Fruit fly (Drosophila melanogaster) whole organism, embryonic: ENCODE results near the gene Dsp1.

ENCODE experiments used
- ATbp ChIP-seq: fragments of 200-800 bp; sonication (Bioruptor generic); optimal IDR thresholded peaks from 2 replicates; lab custom pipeline; 2017; ENCODE audit warnings: missing biosample characterization, mild to moderate bottlenecking, missing genetic modification characterization, missing genetic modification reagents
- CG10321 ChIP-seq: fragments of 200-800 bp; sonication (Bioruptor generic); IDR thresholded peaks from 2 replicates; pipeline ENCODE4 v1.3.6; 2022; ENCODE audit warnings: missing biosample characterization, missing genetic modification characterization
- CG10462 ChIP-seq: fragments of 200-800 bp; sonication (Bioruptor generic); optimal IDR thresholded peaks from 2 replicates; lab custom pipeline; 2016; ENCODE audit warnings: missing biosample characterization, missing genetic modification characterization
- CG11723 ChIP-seq: fragments of 200-800 bp; sonication (Bioruptor generic); optimal IDR thresholded peaks from 2 replicates; lab custom pipeline; 2017; ENCODE audit warnings: missing biosample characterization, mild to moderate bottlenecking, missing genetic modification characterization
- CG12104 ChIP-seq: fragments of 200-800 bp; sonication (Bioruptor generic); optimal IDR thresholded peaks from 3 replicates; lab custom pipeline; 2016; ENCODE audit warnings: missing biosample characterization, missing genetic modification characterization
- CG12219 ChIP-seq: fragments of 200-800 bp; sonication (Bioruptor generic); optimal IDR thresholded peaks from 3 replicates; lab custom pipeline; 2018; ENCODE audit warnings: missing biosample characterization, mild to moderate bottlenecking, missing genetic modification characterization
- CG12659 ChIP-seq: fragments of 200-800 bp; sonication (Bioruptor generic); optimal IDR thresholded peaks from 3 replicates; lab custom pipeline; 2017; ENCODE audit warnings: mild to moderate bottlenecking, missing biosample characterization, missing genetic modification reagents, missing genetic modification characterization
- CG13424 ChIP-seq: fragments of 200-800 bp; sonication (Bioruptor generic); optimal IDR thresholded peaks from 2 replicates; lab custom pipeline; 2019; ENCODE audit warnings: missing biosample characterization, mild to moderate bottlenecking, missing genetic modification characterization, moderate library complexity
- CG15601 ChIP-seq: fragments of 200-800 bp; sonication (Bioruptor generic); optimal IDR thresholded peaks from 3 replicates; lab custom pipeline; 2019; ENCODE audit warnings: missing biosample characterization, mild to moderate bottlenecking, missing genetic modification characterization, moderate library complexity
- CG1603 ChIP-seq: fragments of 200-800 bp; sonication (Bioruptor generic); optimal IDR thresholded peaks from 2 replicates; lab custom pipeline; 2019; ENCODE audit warnings: missing biosample characterization, mild to moderate bottlenecking, missing genetic modification characterization, moderate library complexity
- CG2116 ChIP-seq: fragments of 200-800 bp; sonication (Bioruptor generic); optimal IDR thresholded peaks from 3 replicates; lab custom pipeline; 2018; ENCODE audit warnings: missing biosample characterization, mild to moderate bottlenecking, missing genetic modification characterization
- CG2120 ChIP-seq: fragments of 200-800 bp; sonication (Bioruptor generic); optimal IDR thresholded peaks from 3 replicates; lab custom pipeline; 2016; ENCODE audit warnings: missing biosample characterization, missing genetic modification characterization
- CG31388 ChIP-seq: fragments of 200-800 bp; sonication (Bioruptor generic); optimal IDR thresholded peaks from 2 replicates; lab custom pipeline; 2016; ENCODE audit warnings: missing biosample characterization, missing genetic modification characterization
- CG33557 ChIP-seq: fragments of 200-800 bp; sonication (Bioruptor generic); optimal IDR thresholded peaks from 2 replicates; lab custom pipeline; 2019; ENCODE audit warnings: missing biosample characterization, mild to moderate bottlenecking, missing genetic modification characterization, moderate library complexity
- CG34224 ChIP-seq: fragments of 200-800 bp; sonication (Bioruptor generic); IDR thresholded peaks from 3 replicates; pipeline ENCODE4 v1.3.6; 2022; ENCODE audit warnings: missing biosample characterization, missing genetic modification characterization; ENCODE audit not compliant: partially characterized antibody
- CG4617 ChIP-seq: fragments of 200-800 bp; sonication (Bioruptor generic); optimal IDR thresholded peaks from 3 replicates; lab custom pipeline; 2016; ENCODE audit warnings: missing biosample characterization, missing genetic modification characterization, borderline replicate concordance
- CG5245 ChIP-seq: fragments of 200-800 bp; sonication (Bioruptor generic); optimal IDR thresholded peaks from 3 replicates; lab custom pipeline; 2016; ENCODE audit warnings: missing biosample characterization, missing genetic modification characterization
- CG6272 ChIP-seq: fragments of 200-800 bp; sonication (Bioruptor generic); IDR thresholded peaks from 2 replicates; pipeline ENCODE4 v1.3.6; 2022; ENCODE audit warnings: missing biosample characterization, missing genetic modification characterization
- CG6854 ChIP-seq: fragments of 200-800 bp; sonication (Bioruptor generic); optimal IDR thresholded peaks from 3 replicates; lab custom pipeline; 2017; ENCODE audit warnings: missing biosample characterization, mild to moderate bottlenecking, missing genetic modification characterization
- CG8388 ChIP-seq: fragments of 200-800 bp; sonication (Bioruptor generic); optimal IDR thresholded peaks from 2 replicates; lab custom pipeline; 2019; ENCODE audit warnings: missing biosample characterization, mild to moderate bottlenecking, missing genetic modification characterization, moderate library complexity
- CG8924 ChIP-seq: fragments of 200-800 bp; optimal IDR thresholded peaks from 3 replicates; lab custom pipeline; 2019; ENCODE audit warnings: missing biosample characterization, mild to moderate bottlenecking, missing genetic modification characterization, moderate library complexity
- CG9437 ChIP-seq: fragments of 200-800 bp; sonication (Bioruptor generic); optimal IDR thresholded peaks from 2 replicates; lab custom pipeline; 2018; ENCODE audit warnings: missing biosample characterization, mild to moderate bottlenecking, missing genetic modification characterization
- CG9797 ChIP-seq: fragments of 200-800 bp; sonication (Bioruptor generic); optimal IDR thresholded peaks from 3 replicates; lab custom pipeline; 2018; ENCODE audit warnings: missing biosample characterization, mild to moderate bottlenecking, missing genetic modification characterization
- D19A ChIP-seq: fragments of 200-800 bp; optimal IDR thresholded peaks from 3 replicates; lab custom pipeline; 2019; ENCODE audit warnings: missing biosample characterization, mild to moderate bottlenecking, missing genetic modification characterization, moderate library complexity
- H15 ChIP-seq: fragments of 200-800 bp; sonication (Bioruptor generic); IDR thresholded peaks from 3 replicates; pipeline ENCODE4 v1.3.6; 2022; ENCODE audit warnings: missing biosample characterization, missing genetic modification characterization
- HLH4C ChIP-seq: fragments of 200-800 bp; sonication (Bioruptor generic); IDR thresholded peaks from 3 replicates; pipeline ENCODE4 v1.3.6; 2022; ENCODE audit warnings: missing biosample characterization, missing genetic modification characterization; ENCODE audit not compliant: partially characterized antibody
- Lpt ChIP-seq: fragments of >200 bp; optimal IDR thresholded peaks from 2 replicates; lab custom pipeline; 2018; ENCODE audit warnings: missing biosample characterization, missing genetic modification characterization
- Opbp ChIP-seq: fragments of 200-800 bp; sonication (Bioruptor generic); IDR thresholded peaks from 3 replicates; pipeline ENCODE4 v1.3.6; 2022; ENCODE audit warnings: missing biosample characterization, missing genetic modification characterization; ENCODE audit not compliant: partially characterized antibody
- Optix ChIP-seq: fragments of 200-800 bp; sonication (Bioruptor generic); IDR thresholded peaks from 3 replicates; pipeline ENCODE4 v1.3.6; 2022; ENCODE audit warnings: missing biosample characterization, missing genetic modification characterization
- Scr ChIP-seq: fragments of 200-800 bp; sonication (Bioruptor generic); IDR thresholded peaks from 2 replicates; pipeline ENCODE4 v1.3.6; 2022; ENCODE audit warnings: missing biosample characterization, missing genetic modification characterization; ENCODE audit not compliant: partially characterized antibody
- Xrp1 ChIP-seq: fragments of 200-800 bp; sonication (Bioruptor generic); IDR thresholded peaks from 2 replicates; pipeline ENCODE4 v1.3.6; 2022; ENCODE audit warnings: missing biosample characterization, missing genetic modification characterization
- ab ChIP-seq: fragments of 200-800 bp; sonication (Bioruptor generic); optimal IDR thresholded peaks from 2 replicates; lab custom pipeline; 2016; ENCODE audit warnings: missing biosample characterization, missing genetic modification characterization
- az2 ChIP-seq: fragments of 200-800 bp; sonication (Bioruptor generic); optimal IDR thresholded peaks from 3 replicates; lab custom pipeline; 2016; ENCODE audit warnings: missing biosample characterization, missing genetic modification characterization
- cg ChIP-seq: fragments of 200-800 bp; sonication (Bioruptor generic); optimal IDR thresholded peaks from 3 replicates; lab custom pipeline; 2019; ENCODE audit warnings: missing biosample characterization, mild to moderate bottlenecking, missing genetic modification characterization, moderate library complexity
- chinmo ChIP-seq: fragments of 200-800 bp; sonication (Bioruptor generic); IDR thresholded peaks from 4 replicates; pipeline ENCODE4 v1.3.6; 2022; ENCODE audit warnings: missing biosample characterization, missing genetic modification characterization; ENCODE audit not compliant: partially characterized antibody
- ewg ChIP-seq: fragments of 200-800 bp; sonication (Bioruptor generic); optimal IDR thresholded peaks from 3 replicates; lab custom pipeline; 2017; ENCODE audit warnings: mild to moderate bottlenecking, missing biosample characterization, missing genetic modification reagents, missing genetic modification characterization
- fd3F ChIP-seq: fragments of 200-800 bp; sonication (Bioruptor generic); optimal IDR thresholded peaks from 2 replicates; lab custom pipeline; 2018; ENCODE audit warnings: missing biosample characterization, mild to moderate bottlenecking, missing genetic modification characterization, moderate library complexity
- gem ChIP-seq: fragments of 200-800 bp; sonication (Bioruptor generic); optimal IDR thresholded peaks from 2 replicates; lab custom pipeline; 2019; ENCODE audit warnings: missing biosample characterization, mild to moderate bottlenecking, missing genetic modification characterization, moderate library complexity
- pfk ChIP-seq: fragments of 200-800 bp; sonication (Bioruptor generic); optimal IDR thresholded peaks from 2 replicates; lab custom pipeline; 2018; ENCODE audit warnings: missing biosample characterization, mild to moderate bottlenecking, missing genetic modification characterization, moderate library complexity
- prd ChIP-seq, 3 experiments: fragments of >200 bp in 2 of 3; fragments of 200-800 bp in 1 of 3; sonication (Bioruptor generic) in 1 of 3; optimal IDR thresholded peaks in 2 of 3; IDR thresholded peaks in 1 of 3; 2 replicates in 2 of 3; 3 replicates in 1 of 3; pipeline versions ENCODE4 v1.3.6 to Lab custom; 2017 to 2022; ENCODE audit warnings: missing biosample characterization in 1 of 3, missing genetic modification characterization in 1 of 3
- pros ChIP-seq: fragments of 200-800 bp; sonication (Bioruptor generic); optimal IDR thresholded peaks from 3 replicates; lab custom pipeline; 2019; ENCODE audit warnings: missing biosample characterization, mild to moderate bottlenecking, missing genetic modification characterization, moderate library complexity
- row ChIP-seq: fragments of 200-800 bp; sonication (Bioruptor generic); IDR thresholded peaks from 3 replicates; pipeline ENCODE4 v1.3.6; 2022; ENCODE audit warnings: missing biosample characterization, missing genetic modification characterization
- sc ChIP-seq, 3 experiments: fragments of >200 bp in 2 of 3; fragments of 200-800 bp in 1 of 3; sonication (Bioruptor generic) in 1 of 3; optimal IDR thresholded peaks; 2 replicates in 2 of 3; 3 replicates in 1 of 3; lab custom pipeline; 2017; ENCODE audit warnings: mild to moderate bottlenecking in 1 of 3, missing biosample characterization in 1 of 3, missing genetic modification characterization in 1 of 3, missing genetic modification reagents in 1 of 3
- shn ChIP-seq: fragments of 200-800 bp; sonication (Bioruptor generic); optimal IDR thresholded peaks from 3 replicates; lab custom pipeline; 2016; ENCODE audit warnings: missing biosample characterization, missing genetic modification characterization
- sima ChIP-seq: fragments of 200-800 bp; sonication (Bioruptor generic); optimal IDR thresholded peaks from 2 replicates; lab custom pipeline; 2016; ENCODE audit warnings: missing biosample characterization, missing genetic modification characterization
- ssp ChIP-seq: fragments of 200-800 bp; sonication (Bioruptor generic); IDR thresholded peaks from 2 replicates; pipeline ENCODE4 v1.3.6; 2022; ENCODE audit warnings: missing biosample characterization, missing genetic modification characterization
- stwl ChIP-seq: fragments of 200-800 bp; sonication (Bioruptor generic); optimal IDR thresholded peaks from 3 replicates; lab custom pipeline; 2018; ENCODE audit warnings: missing biosample characterization, mild to moderate bottlenecking, missing genetic modification characterization, moderate library complexity
- trem ChIP-seq: fragments of 200-800 bp; optimal IDR thresholded peaks from 3 replicates; lab custom pipeline; 2019; ENCODE audit warnings: missing biosample characterization, mild to moderate bottlenecking, missing genetic modification characterization, moderate library complexity
- twi ChIP-seq: fragments of 200-800 bp; optimal IDR thresholded peaks from 2 replicates; lab custom pipeline; 2019; ENCODE audit warnings: missing biosample characterization, mild to moderate bottlenecking, missing genetic modification characterization, moderate library complexity
- yki ChIP-seq: fragments of >200 bp; optimal IDR thresholded peaks from 3 replicates; lab custom pipeline; 2018

Gene Dsp1

DNA sequence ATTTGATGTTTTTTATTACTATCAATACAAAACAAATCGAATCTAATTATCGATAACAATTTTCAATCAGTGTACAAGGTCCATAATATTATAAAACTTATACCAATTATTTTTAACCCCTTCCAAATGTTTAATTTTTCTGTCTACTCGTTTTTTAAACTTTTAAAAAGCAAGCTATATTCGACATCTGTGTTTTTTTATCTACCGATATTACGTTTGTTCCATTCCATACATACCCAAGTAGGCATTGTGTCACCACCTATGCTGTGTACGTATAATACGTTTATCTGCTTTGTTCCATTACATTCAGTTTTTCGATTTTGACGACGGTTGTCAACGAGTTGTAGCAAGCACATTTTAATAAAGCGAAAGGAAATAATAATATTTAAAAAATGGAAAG is 27.9 kb downstream of the Dsp1 start, which contains the start of gene nonA (continued):
- TF ChIP-seq ssp (GFP tag; lab: Robert Waterston, UW) (peak; percentile 88), ab (GFP tag; lab: Kevin White, UChicago) (no peak), CG10462 (GFP tag; lab: Kevin White, UChicago) (no peak), CG8388 (no peak), trem (peak; percentile 22), CG34224 (no peak), CG13424 (tag; lab: Kevin White, UChicago) (no peak), chinmo (GFP tag; lab: Robert Waterston, UW) (no peak), shn (no peak), CG10321 (GFP tag; lab: Robert Waterston, UW) (no peak), twi (tag; lab: Kevin White, UChicago) (no peak), CG2120 (GFP tag; lab: Kevin White, UChicago) (no peak), pfk (GFP tag; lab: Kevin White, UChicago) (peak; percentile 96), CG11723 (peak; percentile 14), D19A (tag; lab: Kevin White, UChicago) (no peak), CG8924 (tag; lab: Kevin White, UChicago) (peak; percentile 22), Xrp1 (no peak), pros (GFP tag; lab: Kevin White, UChicago) (no peak), az2 (GFP tag; lab: Kevin White, UChicago) (no peak), CG5245 (GFP tag; lab: Kevin White, UChicago) (no peak), yki (no peak), CG15601 (tag; lab: Kevin White, UChicago) (no peak), Lpt (GFP tag; lab: Kevin White, UChicago) (no peak), prd (optimal IDR thresholded peaks at IDR 0.05; lab: Kevin White, UChicago) (no peak), prd (GFP tag; IDR thresholded peaks at IDR 0.05; lab: Robert Waterston, UW) (no peak), CG12219 (GFP tag; lab: Kevin White, UChicago) (no peak), stwl (tag; lab: Kevin White, UChicago) (peak; percentile 9), CG2116 (peak; percentile 91), CG6854 (no peak), HLH4C (GFP tag; lab: Robert Waterston, UW) (peak; percentile 53; the same call in 2 of the 3 replicates), Scr (GFP tag; lab: Robert Waterston, UW) (peak; percentile 46), cg (GFP tag; lab: Kevin White, UChicago) (no peak), fd3F (GFP tag; lab: Kevin White, UChicago) (no peak), CG1603 (tag; lab: Kevin White, UChicago) (peak; percentile 99), Optix (GFP tag; lab: Robert Waterston, UW) (no peak), CG12104 (no peak), CG4617 (GFP tag; lab: Kevin White, UChicago) (peak; percentile 51), CG31388 (GFP tag; lab: Kevin White, UChicago) (no peak), CG9437 (GFP tag; lab: Kevin White, UChicago) (peak; percentile 42), CG12659 (peak; percentile 48), CG6272 (GFP tag; lab: Robert Waterston, UW) (no peak), sc (optimal IDR thresholded peaks at IDR 0.05; lab: Kevin White, UChicago) (no peak), sc (GFP tag; optimal IDR thresholded peaks at IDR 0.05; lab: Kevin White, UChicago) (no peak), H15 (no peak), CG9797 (GFP tag; lab: Kevin White, UChicago) (no peak), ewg (GFP tag; lab: Kevin White, UChicago) (no peak), sima (GFP tag; lab: Kevin White, UChicago) (no peak), CG33557 (GFP tag; lab: Kevin White, UChicago) (no peak), ATbp (no peak), Opbp (0 out of 3 replicates have a peak, but pooled peaks have one; percentile 9), row (peak; percentile 60; the same call in 1 of the 3 replicates), gem (tag; lab: Kevin White, UChicago) (no peak)
